Fruit fly (Drosophila melanogaster) whole organism, pupa: Measurements from ENCODE around the gene Usp1.

ENCODE experiments used
- CG10348 ChIP-seq: fragments of 200-800 bp; sonication (Bioruptor generic); IDR thresholded peaks from 2 replicates; pipeline ENCODE4 v1.3.6; 2022; ENCODE audit warnings: missing biosample characterization, missing genetic modification characterization
- CG12605 ChIP-seq: fragments of 200-800 bp; sonication (Bioruptor generic); IDR thresholded peaks from 2 replicates; pipeline ENCODE4 v1.3.6; 2022; ENCODE audit warnings: missing biosample characterization, missing genetic modification characterization
- CG13204 ChIP-seq: fragments of 200-800 bp; sonication (Bioruptor generic); optimal IDR thresholded peaks from 2 replicates; lab custom pipeline; 2018; ENCODE audit warnings: missing biosample characterization, mild to moderate bottlenecking, missing genetic modification characterization, moderate library complexity
- CG14655 ChIP-seq: fragments of 200-800 bp; sonication (Bioruptor generic); optimal IDR thresholded peaks from 3 replicates; lab custom pipeline; 2017; ENCODE audit warnings: mild to moderate bottlenecking, missing biosample characterization, missing genetic modification reagents, missing genetic modification characterization
- CG15710 ChIP-seq: fragments of 200-800 bp; sonication (Bioruptor generic); optimal IDR thresholded peaks from 2 replicates; lab custom pipeline; 2018; ENCODE audit warnings: missing biosample characterization, mild to moderate bottlenecking, missing genetic modification characterization, moderate library complexity
- CG17806 ChIP-seq: fragments of 200-800 bp; sonication (Bioruptor generic); optimal IDR thresholded peaks from 2 replicates; lab custom pipeline; 2018; ENCODE audit warnings: missing biosample characterization, mild to moderate bottlenecking, missing genetic modification characterization, moderate library complexity
- CG32121 ChIP-seq: fragments of 200-800 bp; sonication (Bioruptor generic); IDR thresholded peaks from 2 replicates; pipeline ENCODE4 v1.3.6; 2022; ENCODE audit warnings: missing biosample characterization, missing genetic modification characterization
- CG34367 ChIP-seq: fragments of 200-800 bp; sonication (Bioruptor generic); optimal IDR thresholded peaks from 2 replicates; lab custom pipeline; 2018; ENCODE audit warnings: missing biosample characterization, mild to moderate bottlenecking, missing genetic modification characterization
- CG4496 ChIP-seq: fragments of 200-800 bp; sonication (Bioruptor generic); IDR thresholded peaks from 3 replicates; pipeline ENCODE4 v1.3.6; 2022; ENCODE audit warnings: missing biosample characterization, missing genetic modification characterization
- CG8159 ChIP-seq: fragments of 200-800 bp; sonication (Bioruptor generic); optimal IDR thresholded peaks from 3 replicates; lab custom pipeline; 2018; ENCODE audit warnings: missing biosample characterization, mild to moderate bottlenecking, missing genetic modification characterization, moderate library complexity
- CG8301 ChIP-seq: fragments of 200-800 bp; sonication (Bioruptor generic); optimal IDR thresholded peaks from 2 replicates; lab custom pipeline; 2018; ENCODE audit warnings: missing biosample characterization, mild to moderate bottlenecking, missing genetic modification characterization
- CG9948 ChIP-seq: fragments of 200-800 bp; sonication (Bioruptor generic); optimal IDR thresholded peaks from 2 replicates; lab custom pipeline; 2018; ENCODE audit warnings: missing biosample characterization, mild to moderate bottlenecking, missing genetic modification characterization, moderate library complexity
- D1 ChIP-seq: fragments of 200-800 bp; sonication (Bioruptor generic); optimal IDR thresholded peaks from 2 replicates; lab custom pipeline; 2018; ENCODE audit warnings: missing biosample characterization, mild to moderate bottlenecking, missing genetic modification characterization, moderate library complexity
- EcR ChIP-seq: fragments of 200-800 bp; sonication (Bioruptor generic); optimal IDR thresholded peaks from 3 replicates; lab custom pipeline; 2019; ENCODE audit warnings: missing biosample characterization, missing genetic modification characterization, mild to moderate bottlenecking, moderate library complexity, missing genetic modification reagents
- Ets98B ChIP-seq: fragments of 200-800 bp; sonication (Bioruptor generic); IDR thresholded peaks from 2 replicates; pipeline ENCODE4 v1.3.6; 2022; ENCODE audit warnings: missing biosample characterization, missing genetic modification characterization
- Pif1A ChIP-seq: fragments of 200-800 bp; sonication (Bioruptor generic); optimal IDR thresholded peaks from 3 replicates; lab custom pipeline; 2016; ENCODE audit warnings: missing biosample characterization, missing genetic modification characterization
- Pif1B ChIP-seq: fragments of 200-800 bp; sonication (Bioruptor generic); optimal IDR thresholded peaks from 3 replicates; lab custom pipeline; 2016; ENCODE audit warnings: missing biosample characterization, missing genetic modification characterization
- Snoo ChIP-seq: fragments of 200-800 bp; sonication (Bioruptor generic); optimal IDR thresholded peaks from 3 replicates; lab custom pipeline; 2017; ENCODE audit warnings: missing biosample characterization, mild to moderate bottlenecking, missing genetic modification characterization, inconsistent platforms
- fd96Ca ChIP-seq: fragments of 200-800 bp; sonication (Bioruptor generic); IDR thresholded peaks from 3 replicates; pipeline ENCODE4 v1.3.6; 2022; ENCODE audit warnings: missing biosample characterization, missing genetic modification characterization
- gl ChIP-seq: fragments of 200-800 bp; sonication (Bioruptor generic); optimal IDR thresholded peaks from 2 replicates; lab custom pipeline; 2018; ENCODE audit warnings: missing biosample characterization, mild to moderate bottlenecking, missing genetic modification characterization
- rn ChIP-seq: fragments of 200-800 bp; sonication (Bioruptor generic); IDR thresholded peaks from 2 replicates; pipeline ENCODE4 v1.3.6; 2022; ENCODE audit warnings: missing biosample characterization, missing genetic modification characterization

Usp1 gene

dm6 chr3R:29255963-29256527 is 27.1 kb downstream of the Usp1 start, which contains the start of gene CG45544:
Gene CG45544 (plus strand): TSS chr3R:29256485.
- peak; percentile 85 for TF ChIP-seq CG8301 (tag; lab: Kevin White, UChicago)
- TF ChIP-seq rn = peak; percentile 76
- TF ChIP-seq Snoo (tag; lab: Kevin White, UChicago) = peak; percentile 87
- TF ChIP-seq CG14655 (GFP tag; lab: Kevin White, UChicago) = peak; percentile 88
- TF ChIP-seq CG10348 (GFP tag; lab: Robert Waterston, UW) = no peak
- TF ChIP-seq D1 (tag; lab: Kevin White, UChicago) = peak; percentile 57
- peak; percentile 94 for TF ChIP-seq gl (tag; lab: Kevin White, UChicago)
- peak; percentile 88 for TF ChIP-seq CG13204 (GFP tag; lab: Kevin White, UChicago)
- TF ChIP-seq fd96Ca = peak; percentile 95
- TF ChIP-seq CG9948 (tag; lab: Kevin White, UChicago) = peak; percentile 95
- TF ChIP-seq CG12605 (GFP tag; lab: Robert Waterston, UW) = peak; percentile 73
- peak; percentile 91 for TF ChIP-seq Pif1A (GFP tag; lab: Kevin White, UChicago)
- peak; percentile 68 for TF ChIP-seq Ets98B (GFP tag; lab: Robert Waterston, UW)
- peak; percentile 97 for TF ChIP-seq CG15710
- TF ChIP-seq CG8159 (tag; lab: Kevin White, UChicago) = peak; percentile 96
- 0 out of 2 replicates have a peak, but pooled peaks have one; percentile 5 for TF ChIP-seq CG32121 (GFP tag; lab: Robert Waterston, UW)
- TF ChIP-seq Pif1B (GFP tag; lab: Kevin White, UChicago) = peak; percentile 95
- TF ChIP-seq CG4496 = peak; percentile 89
- TF ChIP-seq EcR (GFP tag; lab: Kevin White, UChicago) = peak; percentile 64
- peak; percentile 96 for TF ChIP-seq CG17806 (tag; lab: Kevin White, UChicago)
- peak; percentile 94 for TF ChIP-seq CG34367

dm6 chr3R:29256811-29257439 is 28.0 kb downstream of the Usp1 start:
- TF ChIP-seq CG13204 (GFP tag; lab: Kevin White, UChicago) = no peak
- peak; percentile 31 for TF ChIP-seq D1 (tag; lab: Kevin White, UChicago)
- peak; percentile 51 for TF ChIP-seq Snoo (tag; lab: Kevin White, UChicago)
- no peak for TF ChIP-seq CG10348 (GFP tag; lab: Robert Waterston, UW)
- peak; percentile 30; the same call in 1 of the 2 replicates for TF ChIP-seq CG12605 (GFP tag; lab: Robert Waterston, UW)
- peak; percentile 70 for TF ChIP-seq gl (tag; lab: Kevin White, UChicago)
- TF ChIP-seq Ets98B (GFP tag; lab: Robert Waterston, UW) = peak; percentile 45; the same call in 1 of the 2 replicates
- TF ChIP-seq CG14655 (GFP tag; lab: Kevin White, UChicago) = peak; percentile 61
- peak; percentile 77 for TF ChIP-seq Pif1A (GFP tag; lab: Kevin White, UChicago)
- TF ChIP-seq CG15710 = peak; percentile 71
- peak; percentile 22 for TF ChIP-seq Pif1B (GFP tag; lab: Kevin White, UChicago)
- peak; percentile 79 for TF ChIP-seq CG34367
- TF ChIP-seq rn = 0 out of 2 replicates have a peak, but pooled peaks have one; percentile 20
- peak; percentile 38 for TF ChIP-seq CG8301 (tag; lab: Kevin White, UChicago)
- TF ChIP-seq CG8159 (tag; lab: Kevin White, UChicago) = peak; percentile 87
- no peak for TF ChIP-seq EcR (GFP tag; lab: Kevin White, UChicago)
- TF ChIP-seq fd96Ca = peak; percentile 54; the same call in 2 of the 3 replicates
- TF ChIP-seq CG17806 (tag; lab: Kevin White, UChicago) = peak; percentile 83
- TF ChIP-seq CG9948 (tag; lab: Kevin White, UChicago) = peak; percentile 80
- TF ChIP-seq CG32121 (GFP tag; lab: Robert Waterston, UW) = no peak
- TF ChIP-seq CG4496 = peak; percentile 86

dm6 chr3R:29257890-29258691 is 29.1 kb downstream of the Usp1 start:
- TF ChIP-seq rn (no peak), CG8159 (tag; lab: Kevin White, UChicago) (no peak), CG4496 (no peak), CG9948 (tag; lab: Kevin White, UChicago) (no peak), Pif1B (GFP tag; lab: Kevin White, UChicago) (no peak), D1 (tag; lab: Kevin White, UChicago) (no peak), CG34367 (no peak), CG17806 (tag; lab: Kevin White, UChicago) (no peak), CG13204 (GFP tag; lab: Kevin White, UChicago) (peak; percentile 73), Ets98B (GFP tag; lab: Robert Waterston, UW) (no peak), CG12605 (GFP tag; lab: Robert Waterston, UW) (no peak), EcR (GFP tag; lab: Kevin White, UChicago) (peak; percentile 59), CG15710 (no peak), CG10348 (GFP tag; lab: Robert Waterston, UW) (no peak), CG14655 (GFP tag; lab: Kevin White, UChicago) (no peak), Pif1A (GFP tag; lab: Kevin White, UChicago) (no peak), CG8301 (tag; lab: Kevin White, UChicago) (no peak), gl (tag; lab: Kevin White, UChicago) (no peak)

dm6 chr3R:29259466-29260132 is 30.6 kb downstream of the Usp1 start:
- TF ChIP-seq CG9948 (tag; lab: Kevin White, UChicago) (peak; percentile 6), CG13204 (GFP tag; lab: Kevin White, UChicago) (no peak), CG8159 (tag; lab: Kevin White, UChicago) (peak; percentile 5), fd96Ca (no peak), D1 (tag; lab: Kevin White, UChicago) (no peak), CG17806 (tag; lab: Kevin White, UChicago) (peak; percentile 12), CG15710 (no peak)
